Fruit fly (Drosophila melanogaster): ENCODE data around the gene ntc.

The ntc gene

dm6 chr3L:3785688-3786087 lies 20.6 kb downstream of the ntc start (continued):
- TF ChIP-seq D (optimal IDR thresholded peaks at IDR 0.05): no peak
- no peak for TF ChIP-seq D (GFP tag; optimal IDR thresholded peaks at IDR 0.05)
- no peak for TF ChIP-seq Dad (GFP tag; optimal IDR thresholded peaks at IDR 0.05)
- no peak for TF ChIP-seq NC2β (GFP tag; optimal IDR thresholded peaks at IDR 0.05)
- peak; percentile 27 for TF ChIP-seq phol (tag; optimal IDR thresholded peaks at IDR 0.05)
- TF ChIP-seq pfk (GFP tag; optimal IDR thresholded peaks at IDR 0.05): no peak
- TF ChIP-seq crol (GFP tag; IDR thresholded peaks at IDR 0.05): no peak
- no peak for TF ChIP-seq Bteb2 (GFP tag; optimal IDR thresholded peaks at IDR 0.05)
- no peak for TF ChIP-seq nom (GFP tag; optimal IDR thresholded peaks at IDR 0.05)
- no peak for TF ChIP-seq CG17912 (GFP tag; optimal IDR thresholded peaks at IDR 0.05)
- TF ChIP-seq vvl (GFP tag; IDR thresholded peaks at IDR 0.05): peak; percentile 20; the same call in 1 of the 2 replicates
- TF ChIP-seq HLH54F (GFP tag; optimal IDR thresholded peaks at IDR 0.05): no peak
- TF ChIP-seq CG1529 (GFP tag; optimal IDR thresholded peaks at IDR 0.05): no peak
- TF ChIP-seq NK7.1 (GFP tag; optimal IDR thresholded peaks at IDR 0.05): no peak
- TF ChIP-seq exex (tag; optimal IDR thresholded peaks at IDR 0.05): no peak
- TF ChIP-seq BEAF-32 (GFP tag; optimal IDR thresholded peaks at IDR 0.05): no peak
- no peak for TF ChIP-seq Hr3 (GFP tag; optimal IDR thresholded peaks at IDR 0.05)
- no peak for TF ChIP-seq her (GFP tag; optimal IDR thresholded peaks at IDR 0.05)
- no peak for TF ChIP-seq Lhr (GFP tag; optimal IDR thresholded peaks at IDR 0.05)
- TF ChIP-seq Xrp1 (GFP tag; IDR thresholded peaks at IDR 0.05): peak; percentile 71; the same call in 1 of the 2 replicates
- TF ChIP-seq CG17359 (tag; optimal IDR thresholded peaks at IDR 0.05): peak; percentile 13
- TF ChIP-seq Pdp1 (GFP tag; optimal IDR thresholded peaks at IDR 0.05): peak in 1 of 2 experiments; percentile 25
- no peak for TF ChIP-seq Eip74EF (GFP tag; optimal IDR thresholded peaks at IDR 0.05)
- TF ChIP-seq hbn (GFP tag; IDR thresholded peaks at IDR 0.05; ENCODE audit: partially characterized antibody): no peak
- no peak for TF ChIP-seq CG11696 (GFP tag; IDR thresholded peaks at IDR 0.05)
- TF ChIP-seq chm (GFP tag; IDR thresholded peaks at IDR 0.05): peak; percentile 10; the same call in 1 of the 2 replicates
- no peak for TF ChIP-seq CG11560 (tag; IDR thresholded peaks at IDR 0.05)
- no peak for TF ChIP-seq Hr78 (GFP tag; optimal IDR thresholded peaks at IDR 0.05)
- TF ChIP-seq CG7928 (GFP tag; optimal IDR thresholded peaks at IDR 0.05): no peak
- TF ChIP-seq CG11695 (GFP tag; IDR thresholded peaks at IDR 0.05): no peak
- peak; percentile 53; the same call in 1 of the 2 replicates for TF ChIP-seq slbo (GFP tag; IDR thresholded peaks at IDR 0.05)
- TF ChIP-seq HmgD (GFP tag; optimal IDR thresholded peaks at IDR 0.05): no peak
- no peak for TF ChIP-seq CG43689 (GFP tag; IDR thresholded peaks at IDR 0.05)

- peak; percentile 72 for TF ChIP-seq CG1233 (GFP tag; optimal IDR thresholded peaks at IDR 0.05)
- peak; percentile 80 for TF ChIP-seq CG1832 (GFP tag; optimal IDR thresholded peaks at IDR 0.05)
- peak; percentile 75 for TF ChIP-seq CG18011 (GFP tag; optimal IDR thresholded peaks at IDR 0.05)
- peak; percentile 80 for TF ChIP-seq nom (GFP tag; optimal IDR thresholded peaks at IDR 0.05)
- peak; percentile 94 for TF ChIP-seq sim (GFP tag; IDR thresholded peaks at IDR 0.05)
- TF ChIP-seq fd102C (GFP tag; optimal IDR thresholded peaks at IDR 0.05): peak; percentile 61
- TF ChIP-seq prd (optimal IDR thresholded peaks at IDR 0.05): no peak
- TF ChIP-seq prd (GFP tag; IDR thresholded peaks at IDR 0.05): peak; percentile 99
- peak; percentile 54 for TF ChIP-seq D (optimal IDR thresholded peaks at IDR 0.05)
- TF ChIP-seq D (GFP tag; optimal IDR thresholded peaks at IDR 0.05): peak; percentile 87
- TF ChIP-seq CG2889 (GFP tag; IDR thresholded peaks at IDR 0.05): peak; percentile 95
- TF ChIP-seq nau (GFP tag; optimal IDR thresholded peaks at IDR 0.05): peak; percentile 91
- TF ChIP-seq danr (GFP tag; IDR thresholded peaks at IDR 0.05): peak; percentile 90
- TF ChIP-seq Med (GFP tag): peak; percentile 99
- no peak for TF ChIP-seq nerfin-2 (GFP tag; IDR thresholded peaks at IDR 0.05; ENCODE audit: partially characterized antibody)
- no peak for TF ChIP-seq ash1 (GFP tag; optimal IDR thresholded peaks at IDR 0.05)
- peak; percentile 79 for TF ChIP-seq Ets97D (GFP tag; optimal IDR thresholded peaks at IDR 0.05)
- peak; percentile 95 for TF ChIP-seq CG7786 (GFP tag; optimal IDR thresholded peaks at IDR 0.05)
- TF ChIP-seq Ssrp (tag; optimal IDR thresholded peaks at IDR 0.05): peak; percentile 94
- peak; percentile 94 for TF ChIP-seq Mrtf (GFP tag; IDR thresholded peaks at IDR 0.05)
- peak; percentile 57 for TF ChIP-seq Sry-δ (GFP tag; optimal IDR thresholded peaks at IDR 0.05)
Measured at dm6 chr3L:3785002-3785661, 21.1 kb downstream of the ntc start.
